Worm (Caenorhabditis elegans): ENCODE results near the gene exos-9.

Gene exos-9

DNA sequence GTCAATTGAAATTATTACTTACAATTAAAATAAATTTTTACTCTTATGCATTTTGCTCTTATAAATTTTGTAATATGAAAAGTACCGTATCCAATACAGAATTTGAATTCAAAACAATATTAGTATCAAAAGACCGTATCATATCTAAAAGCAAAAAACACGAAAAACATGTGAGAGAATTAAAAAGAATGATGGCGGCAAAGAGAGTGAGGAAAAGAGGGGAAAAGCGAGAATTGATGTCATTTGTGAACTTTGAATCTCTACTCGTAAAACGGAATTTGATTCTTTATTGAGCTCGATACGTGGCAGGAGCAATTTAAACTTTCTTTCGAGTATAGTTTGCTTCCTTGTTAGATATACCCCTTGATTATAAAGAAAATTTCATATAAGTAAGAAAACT is 43.3 kb downstream of the exos-9 start:
- no peak for TF ChIP-seq zfp-3 (GFP tag; conservative IDR thresholded peaks at IDR 0.05)
- peak; percentile 49 for TF ChIP-seq nhr-28 (tag; optimal IDR thresholded peaks at IDR 0.05)
- TF ChIP-seq F37D6.2 (tag; optimal IDR thresholded peaks at IDR 0.05) = no peak
- TF ChIP-seq dmd-6 (GFP tag; IDR thresholded peaks at IDR 0.05) = peak; percentile 38
- TF ChIP-seq gei-8 (GFP tag; optimal IDR thresholded peaks at IDR 0.05) = no peak
- TF ChIP-seq daf-16 (GFP tag; optimal IDR thresholded peaks at IDR 0.05) = no peak
- peak; percentile 38 for TF ChIP-seq daf-16 (tag; optimal IDR thresholded peaks at IDR 0.05)
- TF ChIP-seq ZK337.2 (GFP tag; IDR thresholded peaks at IDR 0.05) = no peak
- TF ChIP-seq ama-1 (optimal IDR thresholded peaks at IDR 0.05) = no peak
- TF ChIP-seq R02D3.7 (tag; optimal IDR thresholded peaks at IDR 0.05) = no peak
- TF ChIP-seq rbr-2 (tag; optimal IDR thresholded peaks at IDR 0.05) = no peak
- no peak for TF ChIP-seq lir-3 (tag; optimal IDR thresholded peaks at IDR 0.05)
- TF ChIP-seq hlh-30 (tag; optimal IDR thresholded peaks at IDR 0.05; ENCODE audit: insufficient read depth) = peak; percentile 46
- peak; percentile 48 for TF ChIP-seq hlh-11 (tag; optimal IDR thresholded peaks at IDR 0.05)
- peak; percentile 9 for TF ChIP-seq mep-1 (tag; optimal IDR thresholded peaks at IDR 0.05)
- peak; percentile 71 for TF ChIP-seq dve-1 (tag; optimal IDR thresholded peaks at IDR 0.05; ENCODE audit: insufficient read depth)
- no peak for TF ChIP-seq duxl-1 (tag; optimal IDR thresholded peaks at IDR 0.05; ENCODE audit: poor library complexity)
- TF ChIP-seq lsy-2 (tag; optimal IDR thresholded peaks at IDR 0.05) = peak in 1 of 2 experiments; percentile 15
- peak; percentile 52; the same call in 1 of the 2 replicates for TF ChIP-seq php-3 (GFP tag; IDR thresholded peaks at IDR 0.05)
- no peak for TF ChIP-seq hmg-1.1 (GFP tag; IDR thresholded peaks at IDR 0.05)
- TF ChIP-seq lin-13 (GFP tag; optimal IDR thresholded peaks at IDR 0.05) = no peak
- peak; percentile 25 for TF ChIP-seq nhr-77 (tag; optimal IDR thresholded peaks at IDR 0.05)
- TF ChIP-seq madf-5 (GFP tag; IDR thresholded peaks at IDR 0.05) = no peak

DNA sequence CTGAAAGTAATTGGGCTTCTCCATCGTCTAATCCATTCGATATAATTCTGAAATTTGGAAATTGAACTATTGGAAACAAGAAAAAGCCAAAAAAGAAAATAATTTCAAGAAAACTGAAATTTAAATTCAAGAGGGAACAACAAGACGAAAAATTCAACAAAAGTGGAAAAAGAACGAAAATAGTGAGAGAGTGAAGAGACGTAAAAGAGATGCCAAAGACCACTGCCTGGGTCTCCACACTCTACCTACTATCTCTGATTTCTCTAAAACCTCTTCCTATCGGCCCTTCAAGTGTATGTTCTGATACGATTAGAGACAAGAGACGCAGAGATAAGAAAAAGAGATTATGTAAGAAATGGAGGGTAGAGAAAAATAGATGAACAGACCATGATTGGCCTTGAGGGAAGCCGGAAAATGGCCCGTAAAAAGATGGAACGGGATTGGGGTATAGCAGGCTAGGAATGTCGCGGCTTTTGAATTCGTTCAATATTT is 44.1 kb downstream of the exos-9 start, which contains the start of gene ogt-1:
Gene ogt-1, minus strand, starts transcription at position 51 of the 492 bp plus-strand sequence.
- TF ChIP-seq nhr-10 (tag; optimal IDR thresholded peaks at IDR 0.05) = peak; percentile 51
- TF ChIP-seq nhr-42 (GFP tag; IDR thresholded peaks at IDR 0.05) = no peak
- TF ChIP-seq mxl-3 (GFP tag; optimal IDR thresholded peaks at IDR 0.05) = no peak
- 0 out of 2 replicates have a peak, but pooled peaks have one; percentile 37 for TF ChIP-seq saeg-2 (GFP tag; IDR thresholded peaks at IDR 0.05)
- no peak for TF ChIP-seq skn-1 (tag; optimal IDR thresholded peaks at IDR 0.05)
- TF ChIP-seq fkh-10 (GFP tag; optimal IDR thresholded peaks at IDR 0.05) = no peak
- peak; percentile 65 for TF ChIP-seq nhr-28 (tag; optimal IDR thresholded peaks at IDR 0.05)
- no peak for TF ChIP-seq ama-1 (optimal IDR thresholded peaks at IDR 0.05)
- TF ChIP-seq F37D6.2 (tag; optimal IDR thresholded peaks at IDR 0.05) = peak; percentile 40
- TF ChIP-seq ceh-28 (tag; optimal IDR thresholded peaks at IDR 0.05) = peak; percentile 32
- no peak for TF ChIP-seq vab-7 (GFP tag; IDR thresholded peaks at IDR 0.05)
- TF ChIP-seq hlh-11 (tag; optimal IDR thresholded peaks at IDR 0.05) = peak; percentile 89
- TF ChIP-seq zip-2 (tag; optimal IDR thresholded peaks at IDR 0.05) = no peak
- TF ChIP-seq pha-4 (GFP tag; IDR thresholded peaks at IDR 0.05) = peak; percentile 65; the same call in 1 of the 2 replicates
- peak; percentile 91 for TF ChIP-seq pha-4 (tag; optimal IDR thresholded peaks at IDR 0.05)
- TF ChIP-seq ztf-7 (tag; optimal IDR thresholded peaks at IDR 0.05) = no peak
- no peak for TF ChIP-seq mdt-29 (GFP tag; IDR thresholded peaks at IDR 0.05)
- no peak for TF ChIP-seq lin-15B (tag; optimal IDR thresholded peaks at IDR 0.05)
- no peak for TF ChIP-seq lim-7 (GFP tag; IDR thresholded peaks at IDR 0.05)
- no peak for TF ChIP-seq R02D3.7 (tag; optimal IDR thresholded peaks at IDR 0.05)
- TF ChIP-seq ceh-20 (GFP tag; IDR thresholded peaks at IDR 0.05) = peak; percentile 54; the same call in 1 of the 2 replicates
- no peak for TF ChIP-seq madf-5 (GFP tag; IDR thresholded peaks at IDR 0.05)
- TF ChIP-seq nhr-11 (tag; optimal IDR thresholded peaks at IDR 0.05) = peak; percentile 47
- no peak for TF ChIP-seq nhr-111 (GFP tag; optimal IDR thresholded peaks at IDR 0.05)
- TF ChIP-seq Y75B8A.6 (GFP tag; IDR thresholded peaks at IDR 0.05) = no peak
- peak; percentile 57 for TF ChIP-seq arid-1 (GFP tag; conservative IDR thresholded peaks at IDR 0.05)
- no peak for TF ChIP-seq zfp-3 (GFP tag; conservative IDR thresholded peaks at IDR 0.05)
- TF ChIP-seq spr-1 (tag; optimal IDR thresholded peaks at IDR 0.05) = peak; percentile 33
- TF ChIP-seq lsy-2 (tag; optimal IDR thresholded peaks at IDR 0.05) = peak; percentile 75 to 92
- no peak for TF ChIP-seq ceh-82 (tag; optimal IDR thresholded peaks at IDR 0.05)
- TF ChIP-seq daf-8 (GFP tag; IDR thresholded peaks at IDR 0.05) = no peak
- TF ChIP-seq ZK546.5 (tag; optimal IDR thresholded peaks at IDR 0.05) = no peak
- TF ChIP-seq php-3 (GFP tag; IDR thresholded peaks at IDR 0.05) = 0 out of 2 replicates have a peak, but pooled peaks have one; percentile 36
- TF ChIP-seq dmd-8 (GFP tag; IDR thresholded peaks at IDR 0.05) = no peak
- TF ChIP-seq ctbp-1 (GFP tag; IDR thresholded peaks at IDR 0.05) = peak; percentile 84
- no peak for TF ChIP-seq daf-12 (tag; optimal IDR thresholded peaks at IDR 0.05)

All from whole organism, L4 larva.